Worm (Caenorhabditis elegans) whole organism, L4 larva: Measurements from ENCODE around the gene Y32B12A.5.

Experiments
- F26F4.8 ChIP-seq: fragments of 200-800 bp; sonication (Bioruptor generic); conservative IDR thresholded peaks from 2 replicates; pipeline ENCODE4 v1.3.6; 2022; ENCODE audit warnings: missing genetic modification characterization, missing compliant biosample characterization
- F49E8.2 ChIP-seq: sonication (generic microtip); optimal IDR thresholded peaks from 2 replicates; lab custom pipeline; 2016; ENCODE audit warnings: missing compliant biosample characterization, mild to moderate bottlenecking, missing genetic modification characterization, borderline replicate concordance
- T26A8.4 ChIP-seq: fragments of 200-800 bp; sonication (Bioruptor generic); IDR thresholded peaks from 2 replicates; pipeline ENCODE4 v1.3.6; 2022; ENCODE audit warnings: missing genetic modification characterization, missing compliant biosample characterization
- Y48G9A.11 ChIP-seq: fragments of 200-800 bp; sonication (Bioruptor generic); IDR thresholded peaks from 2 replicates; pipeline ENCODE4 v1.3.6; 2022; ENCODE audit warnings: missing genetic modification reagents, missing genetic modification characterization, missing compliant biosample characterization
- attf-4 ChIP-seq: sonication (generic microtip); optimal IDR thresholded peaks from 3 replicates; lab custom pipeline; 2017; ENCODE audit warnings: missing biosample characterization, missing genetic modification characterization
- ceh-20 ChIP-seq: fragments of 200-800 bp; sonication (Bioruptor generic); IDR thresholded peaks from 2 replicates; pipeline ENCODE4 v1.3.6; 2022; ENCODE audit warnings: missing genetic modification reagents, missing genetic modification characterization, missing compliant biosample characterization
- daf-16 ChIP-seq, 3 experiments: sonication (generic microtip); optimal IDR thresholded peaks; 2 replicates each; lab custom pipeline; 2016 to 2017; ENCODE audit warnings: missing genetic modification characterization in 3 of 3, missing genetic modification reagents in 3 of 3, mild to moderate bottlenecking in 2 of 3, missing compliant biosample characterization in 2 of 3, missing biosample characterization in 1 of 3, moderate library complexity in 1 of 3
- dmd-6 ChIP-seq: fragments of 200-800 bp; sonication (Bioruptor generic); IDR thresholded peaks from 2 replicates; pipeline ENCODE4 v1.3.6; 2022; ENCODE audit warnings: missing genetic modification reagents, missing genetic modification characterization, missing compliant biosample characterization
- dpl-1 ChIP-seq: fragments of 150-350 bp; optimal IDR thresholded peaks from 2 replicates; lab custom pipeline; 2014; ENCODE audit warnings: missing biosample characterization, missing genetic modification reagents, missing genetic modification characterization
- egl-43 ChIP-seq: fragments of 200-800 bp; sonication (Bioruptor generic); IDR thresholded peaks from 2 replicates; pipeline ENCODE4 v1.3.6; 2022; ENCODE audit warnings: missing genetic modification reagents, missing genetic modification characterization, missing compliant biosample characterization
- fkh-10 ChIP-seq: fragments of 150-350 bp; optimal IDR thresholded peaks from 2 replicates; lab custom pipeline; 2014; ENCODE audit warnings: missing biosample characterization, missing genetic modification reagents, missing genetic modification characterization
- hif-1 ChIP-seq, 2 experiments: sonication (generic microtip); optimal IDR thresholded peaks; 2 replicates each; lab custom pipeline; 2016 to 2017; ENCODE audit warnings: missing compliant biosample characterization in 2 of 2, missing genetic modification characterization in 2 of 2, missing genetic modification reagents in 2 of 2, missing genotype in 2 of 2, mild to moderate bottlenecking in 1 of 2
- hlh-30 ChIP-seq: sonication (generic microtip); optimal IDR thresholded peaks from 2 replicates; lab custom pipeline; 2017; ENCODE audit warnings: antibody characterized with exemption, mild to moderate bottlenecking, missing genetic modification characterization, missing compliant biosample characterization; ENCODE audit not compliant: insufficient read depth
- lin-13 ChIP-seq: fragments of 150-350 bp; optimal IDR thresholded peaks from 2 replicates; lab custom pipeline; 2014; ENCODE audit warnings: missing biosample characterization, missing genetic modification reagents, missing genetic modification characterization
- madf-5 ChIP-seq, 2 experiments: fragments of 200-800 bp; sonication (Bioruptor generic); IDR thresholded peaks; 2 replicates each; pipeline ENCODE4 v1.3.6; 2022; ENCODE audit warnings: missing compliant biosample characterization in 2 of 2, missing genetic modification characterization in 2 of 2
- mdl-1 ChIP-seq, 2 experiments: fragments of 150-350 bp in 1 of 2; sonication (generic microtip) in 1 of 2; optimal IDR thresholded peaks; 2 replicates each; lab custom pipeline; 2014 to 2017; ENCODE audit warnings: missing biosample characterization in 2 of 2, missing genetic modification characterization in 2 of 2
- mdt-29 ChIP-seq: fragments of 200-800 bp; sonication (Bioruptor generic); IDR thresholded peaks from 2 replicates; pipeline ENCODE4 v1.3.6; 2022; ENCODE audit warnings: missing genetic modification reagents, missing genetic modification characterization, missing compliant biosample characterization
- mep-1 ChIP-seq: fragments of 150-350 bp; sonication (generic microtip); optimal IDR thresholded peaks from 3 replicates; lab custom pipeline; 2014; ENCODE audit warnings: missing biosample characterization, missing genetic modification characterization
- mes-2 ChIP-seq: sonication (generic microtip); optimal IDR thresholded peaks from 2 replicates; lab custom pipeline; 2016; ENCODE audit warnings: missing genotype, mild to moderate bottlenecking, missing genetic modification characterization, missing compliant biosample characterization; ENCODE audit not compliant: poor library complexity, severe bottlenecking
- mxl-2 ChIP-seq: fragments of 200-800 bp; sonication (Bioruptor generic); conservative IDR thresholded peaks from 2 replicates; pipeline ENCODE4 v1.3.6; 2022; ENCODE audit warnings: missing genetic modification reagents, missing genetic modification characterization, missing compliant biosample characterization
- nhr-11 ChIP-seq: fragments of 150-350 bp; optimal IDR thresholded peaks from 2 replicates; lab custom pipeline; 2014; ENCODE audit warnings: missing biosample characterization, missing genetic modification characterization
- nhr-28 ChIP-seq: fragments of 150-350 bp; optimal IDR thresholded peaks from 2 replicates; lab custom pipeline; 2014; ENCODE audit warnings: missing biosample characterization, missing genetic modification characterization
- nhr-41 ChIP-seq: fragments of 200-800 bp; sonication (Bioruptor generic); IDR thresholded peaks from 2 replicates; pipeline ENCODE4 v1.3.6; 2022; ENCODE audit warnings: missing genetic modification reagents, missing genetic modification characterization, missing compliant biosample characterization
- nhr-6 ChIP-seq: fragments of 150-350 bp; optimal IDR thresholded peaks from 2 replicates; lab custom pipeline; 2014; ENCODE audit warnings: missing biosample characterization, missing genetic modification characterization
- nhr-77 ChIP-seq: fragments of 150-350 bp; optimal IDR thresholded peaks from 2 replicates; lab custom pipeline; 2014; ENCODE audit warnings: missing biosample characterization, missing genetic modification characterization
- php-3 ChIP-seq: fragments of 200-800 bp; sonication (Bioruptor generic); IDR thresholded peaks from 2 replicates; pipeline ENCODE4 v1.3.6; 2022; ENCODE audit warnings: missing genetic modification reagents, missing genetic modification characterization, missing compliant biosample characterization
- pqm-1 ChIP-seq: sonication (generic microtip); optimal IDR thresholded peaks from 2 replicates; lab custom pipeline; 2017; ENCODE audit warnings: missing biosample characterization, missing genetic modification characterization
- rbr-2 ChIP-seq: sonication (generic microtip); optimal IDR thresholded peaks from 2 replicates; lab custom pipeline; 2016; ENCODE audit warnings: missing genotype, missing genetic modification characterization, missing compliant biosample characterization
- set-16 ChIP-seq: fragments of 200-800 bp; sonication (Bioruptor generic); IDR thresholded peaks from 2 replicates; pipeline ENCODE4 v1.3.6; 2022; ENCODE audit warnings: missing genetic modification reagents, missing genetic modification characterization, missing compliant biosample characterization
- spr-3 ChIP-seq: fragments of 200-800 bp; sonication (Bioruptor generic); optimal IDR thresholded peaks from 2 replicates; lab custom pipeline; 2018; ENCODE audit warnings: mild to moderate bottlenecking, missing genetic modification characterization, missing compliant biosample characterization
- unc-39 ChIP-seq: sonication (generic microtip); optimal IDR thresholded peaks from 2 replicates; lab custom pipeline; 2017; ENCODE audit warnings: missing biosample characterization, missing genetic modification characterization
- unc-62 ChIP-seq, 3 experiments: fragments of 150-350 bp in 1 of 3; sonication (generic microtip); optimal IDR thresholded peaks in 2 of 3; peaks in 1 of 3; 1 replicate in 1 of 3; 2 replicates in 2 of 3; lab custom pipeline; 2014 to 2017; ENCODE audit warnings: missing biosample characterization in 3 of 3, missing genetic modification characterization in 3 of 3, missing genetic modification reagents in 3 of 3, missing genotype in 1 of 3
- ztf-11 ChIP-seq: fragments of 150-350 bp; optimal IDR thresholded peaks from 2 replicates; lab custom pipeline; 2014; ENCODE audit warnings: missing biosample characterization, missing genetic modification characterization
- ztf-7 ChIP-seq: fragments of 150-350 bp; optimal IDR thresholded peaks from 2 replicates; lab custom pipeline; 2014; ENCODE audit warnings: missing biosample characterization, missing genetic modification characterization

The Y32B12A.5 gene

DNA sequence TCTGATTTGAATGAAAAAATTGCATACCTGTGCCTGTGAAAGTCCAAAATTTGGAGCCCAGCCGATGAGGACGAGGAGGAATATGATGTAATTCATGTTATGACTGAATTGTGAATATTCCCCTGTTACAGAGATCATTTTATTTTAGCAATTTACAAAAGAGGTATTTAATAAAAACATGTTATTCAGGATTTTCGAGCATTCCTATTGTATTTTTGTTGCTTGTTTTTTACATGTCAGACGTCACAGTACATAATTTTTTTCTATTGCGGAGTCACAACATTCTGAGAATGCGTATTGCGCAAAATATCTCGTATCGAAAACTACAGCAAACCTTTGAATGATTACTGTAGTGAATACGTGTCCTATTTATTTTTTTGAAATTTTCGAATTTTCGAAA lies 15.8 kb upstream of the Y32B12A.5 start, which contains the start of gene F36D3.14:
F36D3.14 (minus strand) TSS at position 101 of the 400 bp plus-strand sequence.
- peak in 1 of 2 experiments; percentile 29 for TF ChIP-seq unc-62 (GFP tag; optimal IDR thresholded peaks at IDR 0.05 in 1 of 2; lab: Kevin White, UChicago)
- no peak for TF ChIP-seq unc-62 (tag; optimal IDR thresholded peaks at IDR 0.05; lab: Kevin White, UChicago)
- no peak for TF ChIP-seq T26A8.4 (GFP tag; lab: Robert Waterston, UW)

DNA sequence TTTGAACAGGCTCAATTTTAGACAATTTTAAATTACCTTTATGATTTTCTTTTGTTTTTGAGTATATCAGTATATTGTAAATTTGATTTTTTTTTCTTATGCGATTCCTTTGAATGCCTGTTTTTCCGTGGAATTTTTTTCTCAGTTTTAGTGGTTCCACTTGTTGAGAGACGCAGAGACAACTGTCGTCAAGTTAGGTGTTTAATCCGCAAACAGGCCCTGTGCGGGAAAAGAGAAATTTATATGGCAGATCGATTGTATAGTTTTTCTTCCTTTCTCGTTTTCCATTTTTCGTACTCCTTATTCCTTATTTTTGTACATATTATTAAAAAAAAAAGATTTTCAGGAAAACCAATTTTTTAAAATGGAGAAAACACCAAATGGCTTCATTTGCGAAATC lies 11.6 kb upstream of the Y32B12A.5 start, which contains the start of gene F36D3.1:
F36D3.1 (plus strand) TSS at position 347 of the 400 bp plus-strand sequence.
- TF ChIP-seq dmd-6 (GFP tag; lab: Robert Waterston, UW) (0 out of 2 replicates have a peak, but pooled peaks have one; percentile 16), nhr-28 (tag; lab: Kevin White, UChicago) (peak; percentile 25), hlh-30 (tag; lab: Kevin White, UChicago) (peak; percentile 16), dpl-1 (GFP tag; lab: Kevin White, UChicago) (peak; percentile 87), nhr-77 (tag; lab: Kevin White, UChicago) (no peak), ztf-7 (peak; percentile 1), lin-13 (no peak), ceh-20 (GFP tag; lab: Robert Waterston, UW) (no peak), rbr-2 (tag; lab: Kevin White, UChicago) (peak; percentile 12), mes-2 (tag; lab: Kevin White, UChicago) (peak; percentile 67), unc-62 (GFP tag; optimal IDR thresholded peaks at IDR 0.05 in 1 of 2; lab: Kevin White, UChicago) (peak in 1 of 2 experiments; percentile 3), unc-62 (tag; optimal IDR thresholded peaks at IDR 0.05; lab: Kevin White, UChicago) (no peak)
- TF ChIP-seq, all 104 proteins: peak for 8

DNA sequence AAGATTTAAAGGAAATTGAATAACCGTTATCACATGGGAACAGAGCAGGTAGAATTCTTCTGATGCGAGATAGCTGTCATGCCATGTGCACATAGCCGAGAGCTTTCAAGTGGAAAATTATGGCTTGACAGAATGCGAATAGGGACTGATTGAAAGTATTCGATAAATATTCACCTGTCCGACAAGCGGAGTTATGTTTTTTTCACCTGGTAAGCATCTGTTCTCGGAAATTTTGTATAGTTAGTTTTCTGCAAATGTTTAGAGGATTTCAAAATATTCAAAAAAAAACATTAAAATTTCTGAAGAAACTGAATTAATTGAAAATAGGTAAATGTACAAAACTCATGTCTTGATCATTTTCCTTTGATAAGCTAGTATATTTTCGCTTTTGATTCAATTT lies 10.1 kb upstream of the Y32B12A.5 start, which contains the start of gene srh-136:
srh-136 (minus strand) TSS at position 93 of the 400 bp plus-strand sequence.
- TF ChIP-seq mep-1 (tag; lab: Kevin White, UChicago): no peak
- TF ChIP-seq unc-39 (tag; lab: Kevin White, UChicago): no peak
- TF ChIP-seq php-3: no peak
- TF ChIP-seq nhr-11 (tag; lab: Kevin White, UChicago): no peak

ce11 chrV:16494359-16494758 lies 7.0 kb upstream of the Y32B12A.5 start, which contains the start of gene comt-2:
TSS of gene comt-2 (minus strand) at chrV:16494489.
- TF ChIP-seq ztf-11 (no peak), fkh-10 (GFP tag; lab: Kevin White, UChicago) (no peak), Y48G9A.11 (GFP tag; lab: Robert Waterston, UW) (no peak), pqm-1 (tag; lab: Kevin White, UChicago) (peak; percentile 85), daf-16 (GFP tag; optimal IDR thresholded peaks at IDR 0.05; lab: Kevin White, UChicago) (no peak), daf-16 (tag; optimal IDR thresholded peaks at IDR 0.05; lab: Kevin White, UChicago) (peak; percentile 75), php-3 (0 out of 2 replicates have a peak, but pooled peaks have one; percentile 34), nhr-28 (tag; lab: Kevin White, UChicago) (peak; percentile 80), dmd-6 (GFP tag; lab: Robert Waterston, UW) (peak; percentile 80; the same call in 1 of the 2 replicates), F49E8.2 (no peak)

DNA sequence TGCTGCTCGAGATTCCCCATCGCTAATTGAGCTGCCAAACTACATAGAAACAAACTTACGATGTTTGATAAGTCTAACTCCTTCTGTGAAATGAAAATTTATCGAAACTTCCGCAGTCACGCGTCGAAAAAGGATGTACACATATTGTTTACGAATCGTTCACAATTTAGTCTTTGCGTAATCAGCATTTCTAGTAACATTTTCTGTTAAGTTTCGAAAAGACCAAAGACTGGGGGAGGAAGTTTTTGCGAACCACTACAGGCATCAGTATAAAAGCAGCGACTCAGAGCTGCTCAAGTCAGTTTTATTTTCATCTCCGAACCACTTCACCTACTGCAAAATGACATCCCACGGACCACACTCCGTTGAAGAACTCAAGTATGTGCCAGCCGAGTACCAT lies 798 bp upstream of the Y32B12A.5 start, which contains the start of gene sqst-4:
sqst-4 (plus strand) TSS at position 301 of the 400 bp plus-strand sequence.
- TF ChIP-seq hif-1 (tag; optimal IDR thresholded peaks at IDR 0.05; lab: Kevin White, UChicago) (no peak), mdt-29 (GFP tag; lab: Robert Waterston, UW) (no peak)
- TF ChIP-seq, all 104 proteins: peak for 0

DNA sequence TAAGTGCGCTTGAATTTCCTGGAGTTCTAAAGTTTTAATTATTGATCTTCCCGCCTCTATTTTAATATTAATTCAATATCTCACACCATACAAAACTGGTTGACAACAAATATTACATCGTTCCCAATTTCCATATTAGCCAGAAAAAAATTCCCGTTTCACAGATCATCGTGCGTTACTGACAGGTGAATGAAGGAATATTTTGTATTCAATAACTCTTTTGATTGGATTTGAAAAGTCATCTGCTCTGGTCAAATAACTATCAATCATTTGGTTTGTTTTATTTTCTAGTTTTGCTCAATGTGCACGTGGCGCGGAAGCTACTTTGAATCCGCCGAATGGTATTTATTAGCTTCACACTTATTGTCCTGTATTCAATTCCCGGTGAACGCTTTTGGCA lies 3.7 kb downstream of the Y32B12A.5 start, which contains the start of gene srh-139:
srh-139 (plus strand) TSS at position 301 of the 400 bp plus-strand sequence.
- peak in 1 of 2 experiments; percentile 11 for TF ChIP-seq unc-62 (GFP tag; optimal IDR thresholded peaks at IDR 0.05 in 1 of 2; lab: Kevin White, UChicago)
- no peak for TF ChIP-seq unc-62 (tag; optimal IDR thresholded peaks at IDR 0.05; lab: Kevin White, UChicago)
- TF ChIP-seq mdl-1 (tag; optimal IDR thresholded peaks at IDR 0.05; lab: Kevin White, UChicago): no peak

DNA sequence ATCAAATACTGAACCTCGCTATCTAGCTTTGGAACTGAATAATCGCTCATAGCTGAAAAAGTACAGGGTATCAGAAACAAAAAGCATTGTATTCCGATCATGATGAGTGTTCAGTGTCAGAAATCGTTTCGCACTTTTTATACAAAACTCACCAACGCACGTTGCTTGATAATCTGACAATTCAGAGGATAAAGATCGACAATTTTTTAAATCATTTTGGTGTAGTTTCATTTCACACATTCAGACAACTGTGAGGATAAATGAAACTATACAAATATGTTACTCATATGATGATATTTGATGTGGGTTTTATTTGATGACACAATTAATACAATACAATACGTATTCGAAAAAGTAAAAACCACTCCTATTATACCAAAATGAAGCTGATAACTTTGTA lies 4.3 kb downstream of the Y32B12A.5 start, which contains the start of gene F57E7.2:
F57E7.2 (minus strand) TSS at position 101 of the 400 bp plus-strand sequence.
- TF ChIP-seq nhr-41 (GFP tag; lab: Robert Waterston, UW) (no peak), attf-4 (tag; lab: Kevin White, UChicago) (no peak), nhr-6 (tag; lab: Kevin White, UChicago) (no peak), mdl-1 (tag; optimal IDR thresholded peaks at IDR 0.05; lab: Kevin White, UChicago) (no peak), spr-3 (no peak), set-16 (GFP tag; lab: Robert Waterston, UW) (no peak), F26F4.8 (GFP tag; lab: Robert Waterston, UW) (no peak), mxl-2 (GFP tag; lab: Robert Waterston, UW) (no peak), unc-62 (GFP tag; optimal IDR thresholded peaks at IDR 0.05 in 1 of 2; lab: Kevin White, UChicago) (no peak), unc-62 (tag; optimal IDR thresholded peaks at IDR 0.05; lab: Kevin White, UChicago) (no peak), egl-43 (GFP tag; lab: Robert Waterston, UW) (no peak), madf-5 (GFP tag; IDR thresholded peaks at IDR 0.05; lab: Robert Waterston, UW) (no peak), nhr-28 (tag; lab: Kevin White, UChicago) (no peak), hlh-30 (tag; lab: Kevin White, UChicago) (no peak), mes-2 (tag; lab: Kevin White, UChicago) (no peak)
- TF ChIP-seq, all 104 proteins: peak for 0
